Fruit fly (Drosophila melanogaster) whole organism, prepupa: Measurements from ENCODE around the gene Jon74E.

Experiments used
- Blimp-1 ChIP-seq: fragments of 200-800 bp; sonication (Bioruptor generic); optimal IDR thresholded peaks from 3 replicates; lab custom pipeline; 2017; ENCODE audit warnings: missing biosample characterization, missing genetic modification characterization, mild to moderate bottlenecking, moderate library complexity, missing genetic modification reagents
- CG10631 ChIP-seq: fragments of 200-800 bp; sonication (Bioruptor generic); optimal IDR thresholded peaks from 2 replicates; lab custom pipeline; 2016; ENCODE audit warnings: missing biosample characterization, missing genetic modification characterization
- CG10669 ChIP-seq: fragments of 200-800 bp; sonication (Bioruptor generic); optimal IDR thresholded peaks from 3 replicates; lab custom pipeline; 2018; ENCODE audit warnings: missing biosample characterization, mild to moderate bottlenecking, missing genetic modification characterization, moderate library complexity
- CG11902 ChIP-seq: fragments of 200-800 bp; sonication (Bioruptor generic); optimal IDR thresholded peaks from 3 replicates; lab custom pipeline; 2016; ENCODE audit warnings: missing biosample characterization, missing genetic modification characterization
- CG15336 ChIP-seq: fragments of 200-800 bp; sonication (Bioruptor generic); IDR thresholded peaks from 2 replicates; pipeline ENCODE4 v1.3.6; 2022; ENCODE audit warnings: missing biosample characterization, missing genetic modification characterization
- CG1621 ChIP-seq: fragments of 200-800 bp; sonication (Bioruptor generic); optimal IDR thresholded peaks from 3 replicates; lab custom pipeline; 2018; ENCODE audit warnings: missing biosample characterization, mild to moderate bottlenecking, missing genetic modification characterization
- CG16779 ChIP-seq: fragments of 200-800 bp; sonication (Bioruptor generic); optimal IDR thresholded peaks from 3 replicates; lab custom pipeline; 2017; ENCODE audit warnings: missing biosample characterization, mild to moderate bottlenecking, missing genetic modification characterization
- CG31627 ChIP-seq: fragments of 200-800 bp; sonication (Bioruptor generic); optimal IDR thresholded peaks from 3 replicates; lab custom pipeline; 2016; ENCODE audit warnings: missing biosample characterization, missing genetic modification characterization
- CG32006 ChIP-seq: fragments of 200-800 bp; sonication (Bioruptor generic); optimal IDR thresholded peaks from 3 replicates; lab custom pipeline; 2017; ENCODE audit warnings: missing biosample characterization, mild to moderate bottlenecking, missing genetic modification characterization
- CG34406 ChIP-seq: fragments of 200-800 bp; sonication (Bioruptor generic); optimal IDR thresholded peaks from 3 replicates; lab custom pipeline; 2016; ENCODE audit warnings: missing biosample characterization, missing genetic modification characterization
- CG4318 ChIP-seq: fragments of 200-800 bp; sonication (Bioruptor generic); optimal IDR thresholded peaks from 3 replicates; lab custom pipeline; 2017; ENCODE audit warnings: missing biosample characterization, mild to moderate bottlenecking, missing genetic modification characterization
- CG6163 ChIP-seq: fragments of 200-800 bp; sonication (Bioruptor generic); IDR thresholded peaks from 3 replicates; pipeline ENCODE4 v1.3.6; 2022; ENCODE audit warnings: missing biosample characterization, missing genetic modification characterization
- CG6276 ChIP-seq: fragments of 200-800 bp; sonication (Bioruptor generic); optimal IDR thresholded peaks from 2 replicates; lab custom pipeline; 2017; ENCODE audit warnings: missing biosample characterization, mild to moderate bottlenecking, missing genetic modification characterization
- CG6808 ChIP-seq: fragments of 200-800 bp; sonication (Bioruptor generic); optimal IDR thresholded peaks from 3 replicates; lab custom pipeline; 2017; ENCODE audit warnings: missing biosample characterization, missing genetic modification characterization, mild to moderate bottlenecking, moderate library complexity, missing genetic modification reagents
- CG6854 ChIP-seq: fragments of 200-800 bp; sonication (Bioruptor generic); optimal IDR thresholded peaks from 2 replicates; lab custom pipeline; 2017; ENCODE audit warnings: missing biosample characterization, mild to moderate bottlenecking, missing genetic modification characterization
- CG7368 ChIP-seq: fragments of 200-800 bp; sonication (Bioruptor generic); optimal IDR thresholded peaks from 3 replicates; lab custom pipeline; 2016; ENCODE audit warnings: missing biosample characterization, missing genetic modification characterization
- CG8119 ChIP-seq: fragments of 200-800 bp; sonication (Bioruptor generic); IDR thresholded peaks from 3 replicates; pipeline ENCODE4 v1.3.6; 2022; ENCODE audit warnings: missing biosample characterization, missing genetic modification characterization
- CG8319 ChIP-seq: fragments of 200-800 bp; sonication (Bioruptor generic); optimal IDR thresholded peaks from 3 replicates; lab custom pipeline; 2016; ENCODE audit warnings: missing biosample characterization, missing genetic modification characterization
- CG8632 ChIP-seq: fragments of 200-800 bp; sonication (Bioruptor generic); optimal IDR thresholded peaks from 3 replicates; lab custom pipeline; 2016; ENCODE audit warnings: missing biosample characterization, missing genetic modification characterization
- Eip75B ChIP-seq: fragments of 200-800 bp; sonication (Bioruptor generic); optimal IDR thresholded peaks from 3 replicates; lab custom pipeline; 2016; ENCODE audit warnings: missing biosample characterization, missing genetic modification characterization
- Eip78C ChIP-seq: fragments of 200-800 bp; sonication (Bioruptor generic); peaks from one replicate; lab custom pipeline; 2016; ENCODE audit warnings: missing biosample characterization, missing genetic modification characterization
- Eip93F ChIP-seq: fragments of 200-800 bp; sonication (Bioruptor generic); optimal IDR thresholded peaks from 2 replicates; lab custom pipeline; 2016; ENCODE audit warnings: missing biosample characterization, mild to moderate bottlenecking, missing genetic modification characterization
- Ets21C ChIP-seq: fragments of 200-800 bp; sonication (Bioruptor generic); optimal IDR thresholded peaks from 3 replicates; lab custom pipeline; 2016; ENCODE audit warnings: missing biosample characterization, missing genetic modification characterization
- Gug ChIP-seq: fragments of 200-800 bp; sonication (Bioruptor generic); IDR thresholded peaks from 2 replicates; pipeline ENCODE4 v1.3.6; 2022; ENCODE audit warnings: missing biosample characterization, missing genetic modification characterization
- Hr4 ChIP-seq: fragments of 200-800 bp; sonication (Bioruptor generic); optimal IDR thresholded peaks from 3 replicates; lab custom pipeline; 2016; ENCODE audit warnings: missing biosample characterization, missing genetic modification characterization
- Lpt ChIP-seq: fragments of 200-800 bp; sonication (Bioruptor generic); optimal IDR thresholded peaks from 3 replicates; lab custom pipeline; 2016; ENCODE audit warnings: missing biosample characterization, missing genetic modification characterization
- Sox102F ChIP-seq: fragments of 200-800 bp; sonication (Bioruptor generic); optimal IDR thresholded peaks from 2 replicates; lab custom pipeline; 2016; ENCODE audit warnings: missing biosample characterization, mild to moderate bottlenecking, missing genetic modification characterization
- Sox14 ChIP-seq: fragments of 200-800 bp; sonication (Bioruptor generic); optimal IDR thresholded peaks from 3 replicates; lab custom pipeline; 2016; ENCODE audit warnings: missing biosample characterization, missing genetic modification characterization
- Sox15 ChIP-seq: fragments of 200-800 bp; sonication (Bioruptor generic); optimal IDR thresholded peaks from 3 replicates; lab custom pipeline; 2016; ENCODE audit warnings: missing biosample characterization, missing genetic modification characterization
- achi ChIP-seq: fragments of 200-800 bp; sonication (Bioruptor generic); optimal IDR thresholded peaks from 3 replicates; lab custom pipeline; 2016; ENCODE audit warnings: missing biosample characterization, missing genetic modification characterization
- acj6 ChIP-seq: fragments of 200-800 bp; sonication (Bioruptor generic); optimal IDR thresholded peaks from 3 replicates; lab custom pipeline; 2016; ENCODE audit warnings: missing biosample characterization, missing genetic modification characterization
- dac ChIP-seq: fragments of 200-800 bp; sonication (Bioruptor generic); optimal IDR thresholded peaks from 2 replicates; lab custom pipeline; 2017; ENCODE audit warnings: missing biosample characterization, mild to moderate bottlenecking, missing genetic modification characterization
- dsx ChIP-seq: fragments of 200-800 bp; optimal IDR thresholded peaks from 3 replicates; lab custom pipeline; 2019; ENCODE audit warnings: missing biosample characterization, mild to moderate bottlenecking, missing genetic modification characterization, moderate library complexity; ENCODE audit not compliant: poor library complexity, severe bottlenecking
- eg ChIP-seq: fragments of 200-800 bp; sonication (Bioruptor generic); IDR thresholded peaks from 3 replicates; pipeline ENCODE4 v1.3.6; 2022; ENCODE audit warnings: missing biosample characterization, missing genetic modification characterization
- fd59A ChIP-seq: fragments of 200-800 bp; sonication (Bioruptor generic); optimal IDR thresholded peaks from 2 replicates; lab custom pipeline; 2017; ENCODE audit warnings: missing biosample characterization, mild to moderate bottlenecking, missing genetic modification characterization, missing genetic modification reagents
- fkh ChIP-seq: fragments of 200-800 bp; sonication (Bioruptor generic); optimal IDR thresholded peaks from 3 replicates; lab custom pipeline; 2017; ENCODE audit warnings: missing biosample characterization, mild to moderate bottlenecking, missing genetic modification characterization, moderate library complexity
- lz ChIP-seq: fragments of 200-800 bp; sonication (Bioruptor generic); optimal IDR thresholded peaks from 3 replicates; lab custom pipeline; 2016; ENCODE audit warnings: missing biosample characterization, missing genetic modification characterization
- ss ChIP-seq, 2 experiments: fragments of 200-800 bp; sonication (Bioruptor generic); optimal IDR thresholded peaks; 2 replicates in 1 of 2; 3 replicates in 1 of 2; lab custom pipeline; 2017 to 2018; ENCODE audit warnings: mild to moderate bottlenecking in 2 of 2, missing biosample characterization in 2 of 2, missing genetic modification characterization in 2 of 2, moderate library complexity in 1 of 2
- svp ChIP-seq: fragments of 200-800 bp; sonication (Bioruptor generic); peaks from one replicate; lab custom pipeline; 2016; ENCODE audit warnings: missing biosample characterization, missing genetic modification characterization
- topi ChIP-seq: fragments of 200-800 bp; sonication (Bioruptor generic); optimal IDR thresholded peaks from 3 replicates; lab custom pipeline; 2016; ENCODE audit warnings: missing biosample characterization, missing genetic modification characterization
- vri ChIP-seq: fragments of 200-800 bp; sonication (Bioruptor generic); optimal IDR thresholded peaks from 3 replicates; lab custom pipeline; 2016; ENCODE audit warnings: missing biosample characterization, mild to moderate bottlenecking, missing genetic modification characterization

Jon74E gene

dm6 chr3L:17576886-17577271, 28.0 kb upstream of the Jon74E start (continued):
- peak; percentile 65 for TF ChIP-seq CG10669
- no peak for TF ChIP-seq CG16779 (tag; lab: Kevin White, UChicago)
- TF ChIP-seq CG15336 = no peak
- TF ChIP-seq dac = no peak
- TF ChIP-seq Eip93F (GFP tag; lab: Kevin White, UChicago) = no peak
- TF ChIP-seq achi = peak; percentile 62
- no peak for TF ChIP-seq svp (GFP tag; lab: Kevin White, UChicago)
- peak; percentile 34; the same call in 1 of the 2 replicates for TF ChIP-seq Gug (GFP tag; lab: Robert Waterston, UW)

DNA sequence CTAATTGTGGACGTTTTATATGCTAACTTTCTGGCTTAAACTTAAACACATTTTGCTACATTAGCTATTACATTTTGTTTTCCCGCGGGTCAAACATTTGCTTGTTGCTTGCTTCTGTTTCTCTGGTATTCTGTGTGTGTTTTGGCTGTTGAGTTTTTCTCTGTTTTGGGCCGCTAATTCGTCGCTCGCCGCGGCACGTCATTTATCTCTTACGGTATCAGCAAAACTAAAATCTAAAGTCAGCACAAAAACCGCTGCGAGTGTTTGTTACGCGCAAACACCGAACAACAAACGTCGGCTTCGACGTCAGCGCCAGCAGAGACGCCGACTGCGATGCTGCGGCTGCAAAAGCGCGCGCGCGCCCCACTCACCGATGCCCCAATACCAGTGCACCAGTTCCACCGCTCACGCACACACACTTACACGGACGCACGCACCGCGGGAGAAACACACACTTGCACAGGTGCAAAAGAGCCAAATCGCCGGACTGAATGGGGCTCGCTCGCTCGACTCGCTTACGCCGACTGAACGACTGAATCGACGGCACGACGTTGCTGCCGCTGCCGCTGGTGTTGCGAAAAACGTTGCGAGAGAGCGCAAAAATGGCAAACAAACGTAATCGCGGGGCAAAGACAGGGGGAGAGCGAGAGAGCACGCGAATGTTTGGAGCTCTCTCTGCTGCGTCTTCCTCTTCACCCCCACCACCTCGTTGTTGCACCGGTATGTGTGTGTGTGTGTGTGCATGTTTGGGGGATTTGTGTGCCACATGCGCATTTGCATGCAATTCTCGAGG, 27.4 kb upstream of the Jon74E start:
- TF ChIP-seq dsx (GFP tag; lab: Kevin White, UChicago) (peak; percentile 72), Eip93F (GFP tag; lab: Kevin White, UChicago) (peak; percentile 55), dac (no peak), CG32006 (GFP tag; lab: Kevin White, UChicago) (no peak), Hr4 (no peak), lz (GFP tag; lab: Kevin White, UChicago) (no peak), CG6276 (no peak), Sox14 (peak; percentile 46), CG8319 (GFP tag; lab: Kevin White, UChicago) (no peak), CG7368 (GFP tag; lab: Kevin White, UChicago) (no peak), CG15336 (peak; percentile 59), CG10669 (no peak), CG8119 (peak; percentile 26; the same call in 2 of the 3 replicates), Eip78C (GFP tag; lab: Kevin White, UChicago) (peak; percentile 1), topi (GFP tag; lab: Kevin White, UChicago) (no peak), Lpt (peak; percentile 72), Blimp-1 (GFP tag; lab: Kevin White, UChicago) (peak; percentile 83), vri (GFP tag; lab: Kevin White, UChicago) (peak; percentile 92), fkh (GFP tag; lab: Kevin White, UChicago) (peak; percentile 68), ss (GFP tag; optimal IDR thresholded peaks at IDR 0.05; lab: Kevin White, UChicago) (peak in 1 of 2 experiments; percentile 75), CG1621 (tag; lab: Kevin White, UChicago) (peak; percentile 20), CG11902 (GFP tag; lab: Kevin White, UChicago) (no peak), CG6854 (GFP tag; lab: Kevin White, UChicago) (peak; percentile 57), CG6808 (GFP tag; lab: Kevin White, UChicago) (no peak), CG31627 (GFP tag; lab: Kevin White, UChicago) (no peak), svp (GFP tag; lab: Kevin White, UChicago) (peak; percentile 85), Sox15 (no peak), Gug (GFP tag; lab: Robert Waterston, UW) (no peak), Sox102F (GFP tag; lab: Kevin White, UChicago) (peak; percentile 10), CG8632 (GFP tag; lab: Kevin White, UChicago) (no peak), eg (peak; percentile 38), CG6163 (GFP tag; lab: Robert Waterston, UW) (peak; percentile 48; the same call in 2 of the 3 replicates), CG34406 (GFP tag; lab: Kevin White, UChicago) (no peak), Eip75B (GFP tag; lab: Kevin White, UChicago) (peak; percentile 70)

- TF ChIP-seq CG6808 (GFP tag; lab: Kevin White, UChicago) (no peak), acj6 (GFP tag; lab: Kevin White, UChicago) (no peak), CG6163 (GFP tag; lab: Robert Waterston, UW) (peak; percentile 17; the same call in 1 of the 3 replicates), CG15336 (peak; percentile 43; the same call in 1 of the 2 replicates), CG10631 (GFP tag; lab: Kevin White, UChicago) (no peak), dsx (GFP tag; lab: Kevin White, UChicago) (peak; percentile 48), CG8119 (no peak; the same call in 2 of the 3 replicates), CG16779 (tag; lab: Kevin White, UChicago) (no peak), Sox14 (no peak), CG8632 (GFP tag; lab: Kevin White, UChicago) (no peak), vri (GFP tag; lab: Kevin White, UChicago) (peak; percentile 71), CG4318 (GFP tag; lab: Kevin White, UChicago) (no peak), fkh (GFP tag; lab: Kevin White, UChicago) (peak; percentile 0), Eip78C (GFP tag; lab: Kevin White, UChicago) (peak; percentile 57), ss (GFP tag; optimal IDR thresholded peaks at IDR 0.05; lab: Kevin White, UChicago) (peak; percentile 8 to 24), fd59A (GFP tag; lab: Kevin White, UChicago) (no peak), Ets21C (GFP tag; lab: Kevin White, UChicago) (no peak), Lpt (peak; percentile 48), dac (no peak)
- TF ChIP-seq, all 60 proteins: peak for 8
Observed at dm6 chr3L:17573823-17574222, 24.9 kb upstream of the Jon74E start.
